Fruit fly (Drosophila melanogaster) whole organism, embryonic: ENCODE data around the gene Capa.

ENCODE experiments used
- ATbp ChIP-seq: fragments of 200-800 bp; sonication (Bioruptor generic); optimal IDR thresholded peaks from 2 replicates; lab custom pipeline; 2017; ENCODE audit warnings: missing biosample characterization, mild to moderate bottlenecking, missing genetic modification characterization, missing genetic modification reagents
- Ada2b ChIP-seq: fragments of 200-800 bp; sonication (Bioruptor generic); IDR thresholded peaks from 2 replicates; pipeline ENCODE4 v1.3.6; 2022; ENCODE audit warnings: missing biosample characterization, missing genetic modification characterization
- B-H1 ChIP-seq: fragments of 200-800 bp; sonication (Bioruptor generic); IDR thresholded peaks from 3 replicates; pipeline ENCODE4 v1.3.6; 2022; ENCODE audit warnings: missing biosample characterization, missing genetic modification characterization
- CG10267 ChIP-seq: fragments of 200-800 bp; sonication (Bioruptor generic); optimal IDR thresholded peaks from 2 replicates; lab custom pipeline; 2018; ENCODE audit warnings: missing biosample characterization, mild to moderate bottlenecking, missing genetic modification characterization, moderate library complexity
- CG10321 ChIP-seq: fragments of 200-800 bp; sonication (Bioruptor generic); IDR thresholded peaks from 2 replicates; pipeline ENCODE4 v1.3.6; 2022; ENCODE audit warnings: missing biosample characterization, missing genetic modification characterization
- CG10366 ChIP-seq: fragments of 200-800 bp; sonication (Bioruptor generic); IDR thresholded peaks from 2 replicates; pipeline ENCODE4 v1.3.6; 2022; ENCODE audit warnings: missing biosample characterization, missing genetic modification characterization
- CG11456 ChIP-seq: fragments of 200-800 bp; sonication (Bioruptor generic); IDR thresholded peaks from 3 replicates; pipeline ENCODE4 v1.3.6; 2022; ENCODE audit warnings: missing biosample characterization, missing genetic modification characterization
- CG12769 ChIP-seq: fragments of 200-800 bp; sonication (Bioruptor generic); optimal IDR thresholded peaks from 2 replicates; lab custom pipeline; 2019; ENCODE audit warnings: missing biosample characterization, mild to moderate bottlenecking, missing genetic modification characterization, moderate library complexity
- CG15479 ChIP-seq: fragments of 200-800 bp; sonication (Bioruptor generic); optimal IDR thresholded peaks from 3 replicates; lab custom pipeline; 2019; ENCODE audit warnings: missing biosample characterization, mild to moderate bottlenecking, missing genetic modification characterization, moderate library complexity
- CG15514 ChIP-seq: fragments of 200-800 bp; sonication (Bioruptor generic); optimal IDR thresholded peaks from 3 replicates; lab custom pipeline; 2017; ENCODE audit warnings: missing biosample characterization, missing genetic modification characterization, mild to moderate bottlenecking, moderate library complexity, missing genetic modification reagents
- CG17186 ChIP-seq: fragments of 200-800 bp; sonication (Bioruptor generic); optimal IDR thresholded peaks from 3 replicates; lab custom pipeline; 2017; ENCODE audit warnings: missing biosample characterization, missing genetic modification reagents, missing genetic modification characterization
- CG1792 ChIP-seq: fragments of 200-800 bp; sonication (Bioruptor generic); optimal IDR thresholded peaks from 2 replicates; lab custom pipeline; 2016; ENCODE audit warnings: missing biosample characterization, missing genetic modification characterization
- CG18599 ChIP-seq: fragments of 200-800 bp; sonication (Bioruptor generic); optimal IDR thresholded peaks from 3 replicates; lab custom pipeline; 2017; ENCODE audit warnings: missing biosample characterization, missing genetic modification characterization, mild to moderate bottlenecking, moderate library complexity, missing genetic modification reagents
- CG18764 ChIP-seq: fragments of 200-800 bp; sonication (Bioruptor generic); optimal IDR thresholded peaks from 3 replicates; lab custom pipeline; 2016; ENCODE audit warnings: missing biosample characterization, missing genetic modification characterization
- CG2202 ChIP-seq: fragments of 200-800 bp; sonication (Bioruptor generic); optimal IDR thresholded peaks from 2 replicates; lab custom pipeline; 2018; ENCODE audit warnings: missing biosample characterization, mild to moderate bottlenecking, missing genetic modification characterization
- CG2889 ChIP-seq: fragments of 200-800 bp; sonication (Bioruptor generic); IDR thresholded peaks from 3 replicates; pipeline ENCODE4 v1.3.6; 2022; ENCODE audit warnings: missing biosample characterization, missing genetic modification characterization
- CG6254 ChIP-seq: fragments of 200-800 bp; sonication (Bioruptor generic); optimal IDR thresholded peaks from 3 replicates; lab custom pipeline; 2017; ENCODE audit warnings: mild to moderate bottlenecking, missing biosample characterization, missing genetic modification reagents, missing genetic modification characterization
- CG7786 ChIP-seq: fragments of 200-800 bp; sonication (Bioruptor generic); optimal IDR thresholded peaks from 2 replicates; lab custom pipeline; 2016; ENCODE audit warnings: missing biosample characterization, missing genetic modification characterization
- CG7987 ChIP-seq: fragments of 200-800 bp; sonication (Bioruptor generic); optimal IDR thresholded peaks from 2 replicates; lab custom pipeline; 2018; ENCODE audit warnings: missing biosample characterization, mild to moderate bottlenecking, missing genetic modification characterization, moderate library complexity
- Chrac-16 ChIP-seq: fragments of 200-800 bp; sonication (Bioruptor generic); optimal IDR thresholded peaks from 3 replicates; lab custom pipeline; 2016; ENCODE audit warnings: missing biosample characterization, missing genetic modification characterization
- HHEX ChIP-seq: fragments of 200-800 bp; sonication (Bioruptor generic); optimal IDR thresholded peaks from 3 replicates; lab custom pipeline; 2017; ENCODE audit warnings: missing biosample characterization, mild to moderate bottlenecking, missing genetic modification characterization, missing genetic modification reagents
- HmgZ ChIP-seq: fragments of 200-800 bp; sonication (Bioruptor generic); optimal IDR thresholded peaks from 2 replicates; lab custom pipeline; 2018; ENCODE audit warnings: missing biosample characterization, mild to moderate bottlenecking, missing genetic modification characterization
- Hmx ChIP-seq: fragments of 200-800 bp; sonication (Bioruptor generic); optimal IDR thresholded peaks from 2 replicates; lab custom pipeline; 2016; ENCODE audit warnings: missing biosample characterization, missing genetic modification characterization
- Hr39 ChIP-seq: fragments of >200 bp; optimal IDR thresholded peaks from 2 replicates; lab custom pipeline; 2017
- Jarid2 ChIP-seq: fragments of 200-800 bp; sonication (Bioruptor generic); optimal IDR thresholded peaks from 3 replicates; lab custom pipeline; 2017; ENCODE audit warnings: mild to moderate bottlenecking, missing biosample characterization, missing genetic modification reagents, missing genetic modification characterization
- Lim3 ChIP-seq: fragments of 200-800 bp; sonication (Bioruptor generic); IDR thresholded peaks from 2 replicates; pipeline ENCODE4 v1.3.6; 2022; ENCODE audit warnings: missing biosample characterization, missing genetic modification characterization
- MESR4 ChIP-seq: fragments of 200-800 bp; sonication (Bioruptor generic); optimal IDR thresholded peaks from 2 replicates; lab custom pipeline; 2018; ENCODE audit warnings: missing biosample characterization, mild to moderate bottlenecking, missing genetic modification characterization, moderate library complexity
- Nf-YB ChIP-seq: fragments of 200-800 bp; sonication (Bioruptor generic); optimal IDR thresholded peaks from 3 replicates; lab custom pipeline; 2019; ENCODE audit warnings: missing biosample characterization, mild to moderate bottlenecking, missing genetic modification characterization, moderate library complexity
- Oli ChIP-seq: fragments of 200-800 bp; sonication (Bioruptor generic); optimal IDR thresholded peaks from 2 replicates; lab custom pipeline; 2018; ENCODE audit warnings: missing biosample characterization, mild to moderate bottlenecking, missing genetic modification characterization, moderate library complexity
- Sox102F ChIP-seq: fragments of 200-800 bp; sonication (Bioruptor generic); optimal IDR thresholded peaks from 2 replicates; lab custom pipeline; 2018; ENCODE audit warnings: missing biosample characterization, mild to moderate bottlenecking, missing genetic modification characterization, moderate library complexity
- TFAM ChIP-seq: fragments of 200-800 bp; sonication (Bioruptor generic); optimal IDR thresholded peaks from 2 replicates; lab custom pipeline; 2017; ENCODE audit warnings: missing biosample characterization, missing genetic modification characterization, inconsistent platforms
- amos ChIP-seq: fragments of 200-800 bp; sonication (Bioruptor generic); IDR thresholded peaks from 2 replicates; pipeline ENCODE4 v1.3.6; 2022; ENCODE audit warnings: missing biosample characterization, missing genetic modification characterization; ENCODE audit not compliant: partially characterized antibody
- bab2 ChIP-seq: fragments of 200-800 bp; sonication (Bioruptor generic); optimal IDR thresholded peaks from 2 replicates; lab custom pipeline; 2016; ENCODE audit warnings: missing biosample characterization, missing genetic modification characterization
- bsh ChIP-seq, 2 experiments: fragments of 200-800 bp; sonication (Bioruptor generic); optimal IDR thresholded peaks; 2 replicates each; lab custom pipeline; 2017 to 2018; ENCODE audit warnings: mild to moderate bottlenecking in 2 of 2, missing biosample characterization in 2 of 2, missing genetic modification characterization in 2 of 2, moderate library complexity in 1 of 2
- dmrt99B ChIP-seq: fragments of 200-800 bp; sonication (Bioruptor generic); optimal IDR thresholded peaks from 2 replicates; lab custom pipeline; 2018; ENCODE audit warnings: missing biosample characterization, mild to moderate bottlenecking, missing genetic modification characterization, moderate library complexity
- ewg ChIP-seq: fragments of 200-800 bp; sonication (Bioruptor generic); optimal IDR thresholded peaks from 3 replicates; lab custom pipeline; 2017; ENCODE audit warnings: mild to moderate bottlenecking, missing biosample characterization, missing genetic modification reagents, missing genetic modification characterization
- grau ChIP-seq: fragments of 200-800 bp; optimal IDR thresholded peaks from 3 replicates; lab custom pipeline; 2019; ENCODE audit warnings: missing biosample characterization, mild to moderate bottlenecking, missing genetic modification characterization, moderate library complexity
- hkb ChIP-seq, 2 experiments: fragments of 200-800 bp in 1 of 2; fragments of >200 bp in 1 of 2; sonication (Bioruptor generic) in 1 of 2; IDR thresholded peaks in 1 of 2; optimal IDR thresholded peaks in 1 of 2; 2 replicates each; pipeline versions ENCODE4 v1.3.6 to Lab custom; 2017 to 2022; ENCODE audit warnings: missing biosample characterization in 1 of 2, missing genetic modification characterization in 1 of 2
- insv ChIP-seq, 2 experiments: fragments of 200-800 bp; sonication (Bioruptor generic); optimal IDR thresholded peaks; 3 replicates each; lab custom pipeline; 2016 to 2018; ENCODE audit warnings: missing biosample characterization in 2 of 2, missing genetic modification characterization in 2 of 2
- klu ChIP-seq: fragments of 200-800 bp; sonication (Bioruptor generic); IDR thresholded peaks from 2 replicates; pipeline ENCODE4 v1.3.6; 2022; ENCODE audit warnings: missing biosample characterization, missing genetic modification characterization
- maf-S ChIP-seq: fragments of 200-800 bp; sonication (Bioruptor generic); optimal IDR thresholded peaks from 2 replicates; lab custom pipeline; 2016; ENCODE audit warnings: missing biosample characterization, missing genetic modification characterization
- oc ChIP-seq: fragments of 200-800 bp; sonication (Bioruptor generic); optimal IDR thresholded peaks from 2 replicates; lab custom pipeline; 2018; ENCODE audit warnings: missing biosample characterization, mild to moderate bottlenecking, missing genetic modification characterization, moderate library complexity
- onecut ChIP-seq: fragments of 200-800 bp; sonication (Bioruptor generic); IDR thresholded peaks from 2 replicates; pipeline ENCODE4 v1.3.6; 2022; ENCODE audit warnings: missing biosample characterization, missing genetic modification characterization
- stwl ChIP-seq: fragments of 200-800 bp; sonication (Bioruptor generic); optimal IDR thresholded peaks from 3 replicates; lab custom pipeline; 2018; ENCODE audit warnings: missing biosample characterization, mild to moderate bottlenecking, missing genetic modification characterization, moderate library complexity
- tap ChIP-seq: fragments of 200-800 bp; optimal IDR thresholded peaks from 3 replicates; lab custom pipeline; 2019; ENCODE audit warnings: missing biosample characterization, mild to moderate bottlenecking, missing genetic modification characterization, moderate library complexity
- tgo ChIP-seq: fragments of 200-800 bp; sonication (Bioruptor generic); IDR thresholded peaks from 3 replicates; pipeline ENCODE4 v1.3.6; 2022; ENCODE audit warnings: missing biosample characterization, missing genetic modification characterization
- tll ChIP-seq, 2 experiments: fragments of 200-800 bp in 1 of 2; fragments of >200 bp in 1 of 2; sonication (Bioruptor generic) in 1 of 2; optimal IDR thresholded peaks; 2 replicates each; lab custom pipeline; 2017 to 2019; ENCODE audit warnings: missing biosample characterization in 2 of 2, missing genetic modification characterization in 2 of 2, mild to moderate bottlenecking in 1 of 2, moderate library complexity in 1 of 2
- unpg ChIP-seq: fragments of 200-800 bp; sonication (Bioruptor generic); optimal IDR thresholded peaks from 3 replicates; lab custom pipeline; 2018; ENCODE audit warnings: missing biosample characterization, mild to moderate bottlenecking, missing genetic modification characterization, moderate library complexity
- z ChIP-seq: fragments of 200-800 bp; sonication (Bioruptor generic); IDR thresholded peaks from 3 replicates; pipeline ENCODE4 v1.3.6; 2022; ENCODE audit warnings: missing biosample characterization, missing genetic modification characterization

Gene Capa

dm6 chr3R:29903775-29904356, 10.3 kb downstream of the Capa start, which contains the start of gene CG15517 (continued):
- TF ChIP-seq Chrac-16 (GFP tag; lab: Kevin White, UChicago), result peak; percentile 36
- no peak for TF ChIP-seq Nf-YB (GFP tag; lab: Kevin White, UChicago)
- TF ChIP-seq tll (GFP tag; optimal IDR thresholded peaks at IDR 0.05; lab: Kevin White, UChicago), result no peak
- no peak for TF ChIP-seq bsh (GFP tag; optimal IDR thresholded peaks at IDR 0.05; lab: Kevin White, UChicago)
- TF ChIP-seq CG12769 (tag; lab: Kevin White, UChicago), result no peak
- TF ChIP-seq CG11456 (GFP tag; lab: Robert Waterston, UW), result peak; percentile 58; the same call in 1 of the 3 replicates
- TF ChIP-seq bab2, result no peak
- TF ChIP-seq B-H1 (GFP tag; lab: Robert Waterston, UW), result no peak
- TF ChIP-seq CG10366, result no peak
- no peak for TF ChIP-seq CG18764
- TF ChIP-seq CG7987 (GFP tag; lab: Kevin White, UChicago), result no peak
- no peak for TF ChIP-seq dmrt99B
- TF ChIP-seq CG18599, result no peak
- TF ChIP-seq CG7786 (GFP tag; lab: Kevin White, UChicago), result no peak
- TF ChIP-seq CG10321 (GFP tag; lab: Robert Waterston, UW), result no peak
- no peak for TF ChIP-seq MESR4 (GFP tag; lab: Kevin White, UChicago)
- TF ChIP-seq oc, result no peak
- TF ChIP-seq amos (GFP tag; lab: Robert Waterston, UW), result peak; percentile 67; the same call in 1 of the 2 replicates
- TF ChIP-seq tgo (GFP tag; lab: Robert Waterston, UW), result no peak
- no peak for TF ChIP-seq CG15479 (GFP tag; lab: Kevin White, UChicago)
- TF ChIP-seq TFAM (GFP tag; lab: Kevin White, UChicago), result no peak
- no peak for TF ChIP-seq ATbp (GFP tag; lab: Kevin White, UChicago)
- no peak for TF ChIP-seq Hr39 (lab: Kevin White, UChicago)
- no peak for TF ChIP-seq Oli (tag; lab: Kevin White, UChicago)
- TF ChIP-seq tap, result no peak
- no peak for TF ChIP-seq insv (GFP tag; optimal IDR thresholded peaks at IDR 0.05; lab: Kevin White, UChicago)
- no peak for TF ChIP-seq hkb (optimal IDR thresholded peaks at IDR 0.05; lab: Kevin White, UChicago)
- no peak for TF ChIP-seq hkb (GFP tag; IDR thresholded peaks at IDR 0.05; lab: Robert Waterston, UW)
- no peak for TF ChIP-seq CG6254 (GFP tag; lab: Kevin White, UChicago)
- no peak for TF ChIP-seq CG2202 (tag; lab: Kevin White, UChicago)
- TF ChIP-seq grau (tag; lab: Kevin White, UChicago), result peak; percentile 32
- TF ChIP-seq klu, result no peak
- TF ChIP-seq CG2889 (GFP tag; lab: Robert Waterston, UW), result no peak
- no peak for TF ChIP-seq ewg
- peak; percentile 52 for TF ChIP-seq HmgZ (tag; lab: Kevin White, UChicago)
- TF ChIP-seq Ada2b (GFP tag; lab: Robert Waterston, UW), result no peak
- no peak for TF ChIP-seq CG15514 (GFP tag; lab: Kevin White, UChicago)
- no peak for TF ChIP-seq CG10267 (tag; lab: Kevin White, UChicago)
- no peak for TF ChIP-seq Jarid2 (GFP tag; lab: Kevin White, UChicago)
- TF ChIP-seq CG17186 (GFP tag; lab: Kevin White, UChicago), result no peak
- no peak for TF ChIP-seq Lim3 (GFP tag; lab: Robert Waterston, UW)
- TF ChIP-seq maf-S (GFP tag; lab: Kevin White, UChicago), result no peak
- TF ChIP-seq HHEX (GFP tag; lab: Kevin White, UChicago), result no peak
- peak; percentile 86 for TF ChIP-seq stwl
- peak; percentile 6 for TF ChIP-seq Sox102F
- no peak for TF ChIP-seq onecut (GFP tag; lab: Robert Waterston, UW)
- TF ChIP-seq z (GFP tag; lab: Robert Waterston, UW), result no peak
- peak; percentile 6 for TF ChIP-seq unpg
- no peak for TF ChIP-seq Hmx (GFP tag; lab: Kevin White, UChicago)
- TF ChIP-seq CG1792 (GFP tag; lab: Kevin White, UChicago), result no peak
